Worm (Caenorhabditis elegans): ENCODE measurements around the gene F32D8.15.

F32D8.15 gene

DNA sequence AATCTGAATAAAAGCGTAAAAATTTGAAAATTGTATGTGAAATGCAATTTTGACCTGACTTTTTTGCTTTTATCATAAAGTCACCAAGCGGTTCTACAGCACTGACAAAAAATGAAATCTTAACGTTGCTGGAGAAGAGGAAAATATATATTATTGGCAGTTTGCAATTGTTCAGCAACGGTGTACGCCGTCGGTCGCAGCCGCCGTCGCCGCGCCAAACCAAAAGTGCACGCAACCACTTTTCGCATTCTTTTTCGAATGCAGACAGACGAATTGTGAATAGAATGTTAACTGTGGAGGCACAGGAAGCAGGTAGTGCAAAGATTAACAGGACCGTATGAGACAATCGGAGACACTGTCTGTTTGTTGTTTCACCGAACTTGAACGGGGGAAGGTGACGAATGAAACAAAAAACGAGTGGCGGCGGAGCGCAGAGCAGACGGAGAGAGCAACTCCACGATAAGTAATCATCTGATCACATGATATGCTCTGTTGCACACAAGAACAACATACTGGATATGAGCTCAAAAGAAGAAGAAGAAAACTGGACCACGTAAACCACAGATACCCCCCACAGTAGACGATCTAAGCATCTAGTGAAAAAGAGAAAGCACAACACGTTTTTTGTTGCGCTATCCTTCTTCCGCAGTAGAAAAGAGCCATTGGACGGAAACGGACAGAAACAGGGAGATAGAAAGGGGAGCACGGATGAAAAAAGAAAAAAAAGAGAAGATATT, 46.8 kb upstream of the F32D8.15 start (continued):
- TF ChIP-seq grh-1 (GFP tag; IDR thresholded peaks at IDR 0.05) (no peak), ceh-63 (GFP tag; optimal IDR thresholded peaks at IDR 0.05) (no peak), ces-1 (GFP tag; optimal IDR thresholded peaks at IDR 0.05) (no peak), skn-1 (tag; optimal IDR thresholded peaks at IDR 0.05) (no peak), sptf-1 (tag; optimal IDR thresholded peaks at IDR 0.05) (no peak), unc-30 (tag; optimal IDR thresholded peaks at IDR 0.05) (no peak), nhr-76 (tag; optimal IDR thresholded peaks at IDR 0.05) (no peak), nhr-84 (tag; optimal IDR thresholded peaks at IDR 0.05) (no peak), nhr-47 (tag; optimal IDR thresholded peaks at IDR 0.05) (peak; percentile 34), fkh-10 (GFP tag; optimal IDR thresholded peaks at IDR 0.05) (peak; percentile 72), ets-5 (GFP tag; IDR thresholded peaks at IDR 0.05) (no peak), hlh-17 (GFP tag; optimal IDR thresholded peaks at IDR 0.05; ENCODE audit: borderline replicate concordance) (no peak), mab-9 (GFP tag; IDR thresholded peaks at IDR 0.05) (no peak), fkh-8 (tag; optimal IDR thresholded peaks at IDR 0.05) (peak; percentile 21), dsc-1 (tag; optimal IDR thresholded peaks at IDR 0.05) (no peak), unc-98 (GFP tag; IDR thresholded peaks at IDR 0.05) (no peak), alr-1 (tag; optimal IDR thresholded peaks at IDR 0.05; ENCODE audit: borderline replicate concordance) (no peak), Y116A8C.19 (tag; optimal IDR thresholded peaks at IDR 0.05; ENCODE audit: borderline replicate concordance) (no peak), hpl-2 (GFP tag; optimal IDR thresholded peaks at IDR 0.05) (no peak), ceh-90 (tag; optimal IDR thresholded peaks at IDR 0.05) (no peak), ceh-88 (GFP tag; IDR thresholded peaks at IDR 0.05) (no peak), nhr-90 (tag; optimal IDR thresholded peaks at IDR 0.05; ENCODE audit: poor library complexity) (no peak), lin-39 (tag; optimal IDR thresholded peaks at IDR 0.05) (no peak), snu-23 (GFP tag; optimal IDR thresholded peaks at IDR 0.05) (peak; percentile 27), nhr-77 (tag; optimal IDR thresholded peaks at IDR 0.05) (peak; percentile 53), pag-3 (tag; optimal IDR thresholded peaks at IDR 0.05; ENCODE audit: borderline replicate concordance, insufficient read depth) (no peak), nhr-12 (tag; optimal IDR thresholded peaks at IDR 0.05) (no peak), xbp-1 (tag; optimal IDR thresholded peaks at IDR 0.05) (no peak), C16A3.4 (tag; optimal IDR thresholded peaks at IDR 0.05) (no peak), nhr-19 (GFP tag; conservative IDR thresholded peaks at IDR 0.05) (0 out of 2 replicates have a peak, but pooled peaks have one; percentile 9), lsy-2 (tag; optimal IDR thresholded peaks at IDR 0.05) (peak in 1 of 2 experiments; percentile 53), sup-37 (GFP tag; optimal IDR thresholded peaks at IDR 0.05) (no peak), ama-1 (optimal IDR thresholded peaks at IDR 0.05) (no peak), hlh-4 (tag; optimal IDR thresholded peaks at IDR 0.05) (no peak), sox-4 (tag; optimal IDR thresholded peaks at IDR 0.05) (no peak), pax-3 (tag; optimal IDR thresholded peaks at IDR 0.05) (no peak), tbx-2 (tag; optimal IDR thresholded peaks at IDR 0.05) (peak; percentile 46), C34B4.2 (tag; optimal IDR thresholded peaks at IDR 0.05) (no peak), nhr-28 (tag; optimal IDR thresholded peaks at IDR 0.05) (no peak), ztf-4 (tag; optimal IDR thresholded peaks at IDR 0.05) (no peak), zag-1 (tag; optimal IDR thresholded peaks at IDR 0.05) (no peak), nhr-85 (tag) (peak; percentile 55), egl-13 (tag; optimal IDR thresholded peaks at IDR 0.05) (no peak), vab-15 (tag; optimal IDR thresholded peaks at IDR 0.05) (no peak), lin-14 (GFP tag; optimal IDR thresholded peaks at IDR 0.05) (peak; percentile 77), lin-15B (tag; optimal IDR thresholded peaks at IDR 0.05) (no peak), efl-3 (GFP tag; optimal IDR thresholded peaks at IDR 0.05) (no peak), F16B12.6 (tag; optimal IDR thresholded peaks at IDR 0.05) (no peak), fkh-4 (tag; optimal IDR thresholded peaks at IDR 0.05; ENCODE audit: borderline replicate concordance) (no peak), fos-1 (tag; optimal IDR thresholded peaks at IDR 0.05) (no peak), ceh-82 (tag; optimal IDR thresholded peaks at IDR 0.05) (peak in 1 of 3 experiments; percentile 15), ztf-11 (tag; optimal IDR thresholded peaks at IDR 0.05) (no peak)
